Worm (Caenorhabditis elegans) whole organism, L4 larva: ENCODE data around the gene chd-3.

Experiments used
- D1046.2 ChIP-seq: fragments of 200-800 bp; sonication (Bioruptor generic); IDR thresholded peaks from 2 replicates; pipeline ENCODE4 v1.3.6; 2022; ENCODE audit warnings: missing genetic modification characterization, missing compliant biosample characterization
- F37D6.2 ChIP-seq: sonication (generic microtip); optimal IDR thresholded peaks from 2 replicates; lab custom pipeline; 2016; ENCODE audit warnings: mild to moderate bottlenecking, missing genetic modification characterization, missing compliant biosample characterization
- R02D3.7 ChIP-seq: fragments of 150-350 bp; sonication (generic microtip); optimal IDR thresholded peaks from 3 replicates; lab custom pipeline; 2014; ENCODE audit warnings: missing biosample characterization, missing genetic modification characterization
- T26A8.4 ChIP-seq: fragments of 200-800 bp; sonication (Bioruptor generic); IDR thresholded peaks from 2 replicates; pipeline ENCODE4 v1.3.6; 2022; ENCODE audit warnings: missing genetic modification characterization, missing compliant biosample characterization
- Y105C5A.15 ChIP-seq: fragments of 200-800 bp; sonication (Bioruptor generic); IDR thresholded peaks from 2 replicates; pipeline ENCODE4 v1.3.6; 2022; ENCODE audit warnings: missing genetic modification characterization, missing compliant biosample characterization
- Y48G9A.11 ChIP-seq: fragments of 200-800 bp; sonication (Bioruptor generic); IDR thresholded peaks from 2 replicates; pipeline ENCODE4 v1.3.6; 2022; ENCODE audit warnings: missing genetic modification reagents, missing genetic modification characterization, missing compliant biosample characterization
- aha-1 ChIP-seq: fragments of 150-350 bp; peaks from one replicate; lab custom pipeline; 2014; ENCODE audit warnings: missing biosample characterization, missing genetic modification characterization
- ceh-32 ChIP-seq: sonication (generic microtip); optimal IDR thresholded peaks from 2 replicates; lab custom pipeline; 2016; ENCODE audit warnings: mild to moderate bottlenecking, missing genetic modification characterization, missing compliant biosample characterization; ENCODE audit not compliant: poor library complexity
- ceh-82 ChIP-seq: sonication (generic microtip); optimal IDR thresholded peaks from 2 replicates; lab custom pipeline; 2017; ENCODE audit warnings: missing biosample characterization, missing genetic modification characterization
- cey-2 ChIP-seq: sonication (generic microtip); optimal IDR thresholded peaks from 3 replicates; lab custom pipeline; 2017; ENCODE audit warnings: missing genetic modification characterization, mild to moderate bottlenecking, missing compliant biosample characterization, antibody characterized with exemption, borderline replicate concordance; ENCODE audit not compliant: insufficient read depth
- daf-12 ChIP-seq: fragments of 150-350 bp; optimal IDR thresholded peaks from 2 replicates; lab custom pipeline; 2014; ENCODE audit warnings: missing biosample characterization, missing genetic modification reagents, missing genetic modification characterization
- daf-16 ChIP-seq, 3 experiments: sonication (generic microtip); optimal IDR thresholded peaks; 2 replicates each; lab custom pipeline; 2016 to 2017; ENCODE audit warnings: missing genetic modification characterization in 3 of 3, missing genetic modification reagents in 3 of 3, mild to moderate bottlenecking in 2 of 3, missing compliant biosample characterization in 2 of 3, missing biosample characterization in 1 of 3, moderate library complexity in 1 of 3
- daf-19 ChIP-seq: fragments of 200-800 bp; sonication (Bioruptor generic); conservative IDR thresholded peaks from 2 replicates; pipeline ENCODE4 v1.3.6; 2022; ENCODE audit warnings: missing genetic modification characterization, missing compliant biosample characterization
- daf-8 ChIP-seq: fragments of 200-800 bp; sonication (Bioruptor generic); IDR thresholded peaks from 2 replicates; pipeline ENCODE4 v1.3.6; 2022; ENCODE audit warnings: missing genetic modification characterization, missing compliant biosample characterization
- dmd-6 ChIP-seq: fragments of 200-800 bp; sonication (Bioruptor generic); IDR thresholded peaks from 2 replicates; pipeline ENCODE4 v1.3.6; 2022; ENCODE audit warnings: missing genetic modification reagents, missing genetic modification characterization, missing compliant biosample characterization
- dmd-8 ChIP-seq: fragments of 200-800 bp; sonication (Bioruptor generic); IDR thresholded peaks from 2 replicates; pipeline ENCODE4 v1.3.6; 2022; ENCODE audit warnings: missing genetic modification characterization, missing compliant biosample characterization
- duxl-1 ChIP-seq: sonication (generic microtip); optimal IDR thresholded peaks from 2 replicates; lab custom pipeline; 2016; ENCODE audit warnings: mild to moderate bottlenecking, missing genetic modification characterization, moderate library complexity, missing compliant biosample characterization; ENCODE audit not compliant: poor library complexity
- dve-1 ChIP-seq: sonication (generic microtip); optimal IDR thresholded peaks from 2 replicates; lab custom pipeline; 2017; ENCODE audit warnings: antibody characterized with exemption, mild to moderate bottlenecking, missing genetic modification characterization, missing compliant biosample characterization; ENCODE audit not compliant: insufficient read depth
- fos-1 ChIP-seq: fragments of 150-350 bp; optimal IDR thresholded peaks from 2 replicates; lab custom pipeline; 2014; ENCODE audit warnings: missing biosample characterization, missing genetic modification characterization
- gei-8 ChIP-seq: fragments of 200-800 bp; sonication (Bioruptor generic); optimal IDR thresholded peaks from 2 replicates; lab custom pipeline; 2018; ENCODE audit warnings: mild to moderate bottlenecking, missing genetic modification characterization, missing compliant biosample characterization
- hif-1 ChIP-seq, 2 experiments: sonication (generic microtip); optimal IDR thresholded peaks; 2 replicates each; lab custom pipeline; 2016 to 2017; ENCODE audit warnings: missing compliant biosample characterization in 2 of 2, missing genetic modification characterization in 2 of 2, missing genetic modification reagents in 2 of 2, missing genotype in 2 of 2, mild to moderate bottlenecking in 1 of 2
- hlh-11 ChIP-seq: fragments of 200-800 bp; sonication (Bioruptor generic); optimal IDR thresholded peaks from 2 replicates; lab custom pipeline; 2018; ENCODE audit warnings: mild to moderate bottlenecking, missing genetic modification characterization, missing compliant biosample characterization
- hmg-1.1 ChIP-seq: fragments of 200-800 bp; sonication (Bioruptor generic); IDR thresholded peaks from 2 replicates; pipeline ENCODE4 v1.3.6; 2022; ENCODE audit warnings: missing genetic modification reagents, missing genetic modification characterization, missing compliant biosample characterization
- jun-1 ChIP-seq: fragments of 150-350 bp; optimal IDR thresholded peaks from 2 replicates; lab custom pipeline; 2014; ENCODE audit warnings: missing biosample characterization, missing genetic modification reagents, missing genetic modification characterization
- lim-7 ChIP-seq: fragments of 200-800 bp; sonication (Bioruptor generic); IDR thresholded peaks from 2 replicates; pipeline ENCODE4 v1.3.6; 2022; ENCODE audit warnings: missing genetic modification characterization, missing compliant biosample characterization
- lin-38 ChIP-seq: fragments of 200-800 bp; sonication (Bioruptor generic); IDR thresholded peaks from 2 replicates; pipeline ENCODE4 v1.3.6; 2022; ENCODE audit warnings: missing genetic modification reagents, missing genetic modification characterization, missing compliant biosample characterization
- lsy-2 ChIP-seq, 2 experiments: fragments of 150-350 bp in 1 of 2; sonication (generic microtip) in 1 of 2; optimal IDR thresholded peaks; 2 replicates each; lab custom pipeline; 2014 to 2017; ENCODE audit warnings: missing biosample characterization in 2 of 2, missing genetic modification characterization in 2 of 2
- madf-9 ChIP-seq: fragments of 200-800 bp; sonication (Bioruptor generic); conservative IDR thresholded peaks from 2 replicates; pipeline ENCODE4 v1.3.6; 2022; ENCODE audit warnings: missing genetic modification reagents, missing genetic modification characterization, missing compliant biosample characterization
- mdl-1 ChIP-seq, 2 experiments: fragments of 150-350 bp in 1 of 2; sonication (generic microtip) in 1 of 2; optimal IDR thresholded peaks; 2 replicates each; lab custom pipeline; 2014 to 2017; ENCODE audit warnings: missing biosample characterization in 2 of 2, missing genetic modification characterization in 2 of 2
- mxl-3 ChIP-seq: fragments of 200-800 bp; sonication (Bioruptor generic); optimal IDR thresholded peaks from 2 replicates; lab custom pipeline; 2018; ENCODE audit warnings: mild to moderate bottlenecking, missing genetic modification characterization, missing compliant biosample characterization
- nhr-10 ChIP-seq: fragments of 150-350 bp; optimal IDR thresholded peaks from 2 replicates; lab custom pipeline; 2014; ENCODE audit warnings: missing biosample characterization, missing genetic modification characterization
- nhr-11 ChIP-seq: fragments of 150-350 bp; optimal IDR thresholded peaks from 2 replicates; lab custom pipeline; 2014; ENCODE audit warnings: missing biosample characterization, missing genetic modification characterization
- nhr-237 ChIP-seq: sonication (generic microtip); optimal IDR thresholded peaks from 2 replicates; lab custom pipeline; 2017; ENCODE audit warnings: missing biosample characterization, missing genetic modification characterization
- nhr-25 ChIP-seq: sonication (generic microtip); optimal IDR thresholded peaks from 2 replicates; lab custom pipeline; 2017; ENCODE audit warnings: missing genetic modification characterization, mild to moderate bottlenecking, missing compliant biosample characterization, antibody characterized with exemption, moderate library complexity, borderline replicate concordance; ENCODE audit not compliant: insufficient read depth
- nhr-28 ChIP-seq: fragments of 150-350 bp; optimal IDR thresholded peaks from 2 replicates; lab custom pipeline; 2014; ENCODE audit warnings: missing biosample characterization, missing genetic modification characterization
- nhr-48 ChIP-seq: sonication (generic microtip); optimal IDR thresholded peaks from 2 replicates; lab custom pipeline; 2016; ENCODE audit warnings: mild to moderate bottlenecking, missing genetic modification characterization, missing compliant biosample characterization
- nhr-77 ChIP-seq: fragments of 150-350 bp; optimal IDR thresholded peaks from 2 replicates; lab custom pipeline; 2014; ENCODE audit warnings: missing biosample characterization, missing genetic modification characterization
- pha-4 ChIP-seq, 2 experiments: fragments of 150-350 bp in 1 of 2; fragments of 200-800 bp in 1 of 2; sonication (Bioruptor generic) in 1 of 2; IDR thresholded peaks in 1 of 2; optimal IDR thresholded peaks in 1 of 2; 2 replicates each; pipeline versions ENCODE4 v1.3.6 to Lab custom; 2014 to 2022; ENCODE audit warnings: missing genetic modification characterization in 2 of 2, missing genetic modification reagents in 2 of 2, missing biosample characterization in 1 of 2, missing compliant biosample characterization in 1 of 2
- php-3 ChIP-seq: fragments of 200-800 bp; sonication (Bioruptor generic); IDR thresholded peaks from 2 replicates; pipeline ENCODE4 v1.3.6; 2022; ENCODE audit warnings: missing genetic modification reagents, missing genetic modification characterization, missing compliant biosample characterization
- saeg-2 ChIP-seq: fragments of 200-800 bp; sonication (Bioruptor generic); IDR thresholded peaks from 2 replicates; pipeline ENCODE4 v1.3.6; 2022; ENCODE audit warnings: missing genetic modification reagents, missing genetic modification characterization, missing compliant biosample characterization
- sdz-12 ChIP-seq: fragments of 200-800 bp; sonication (Bioruptor generic); optimal IDR thresholded peaks from 2 replicates; lab custom pipeline; 2018; ENCODE audit warnings: mild to moderate bottlenecking, missing genetic modification characterization, missing compliant biosample characterization
- skn-1 ChIP-seq: fragments of 150-350 bp; optimal IDR thresholded peaks from 2 replicates; lab custom pipeline; 2014; ENCODE audit warnings: missing biosample characterization, missing genetic modification characterization
- snpc-1.2 ChIP-seq: fragments of 200-800 bp; sonication (Bioruptor generic); IDR thresholded peaks from 2 replicates; pipeline ENCODE4 v1.3.6; 2022; ENCODE audit warnings: missing genetic modification reagents, missing genetic modification characterization, missing compliant biosample characterization
- unc-39 ChIP-seq: sonication (generic microtip); optimal IDR thresholded peaks from 2 replicates; lab custom pipeline; 2017; ENCODE audit warnings: missing biosample characterization, missing genetic modification characterization
- unc-62 ChIP-seq, 3 experiments: fragments of 150-350 bp in 1 of 3; sonication (generic microtip); optimal IDR thresholded peaks in 2 of 3; peaks in 1 of 3; 1 replicate in 1 of 3; 2 replicates in 2 of 3; lab custom pipeline; 2014 to 2017; ENCODE audit warnings: missing biosample characterization in 3 of 3, missing genetic modification characterization in 3 of 3, missing genetic modification reagents in 3 of 3, missing genotype in 1 of 3
- zip-11 ChIP-seq: fragments of 200-800 bp; sonication (Bioruptor generic); IDR thresholded peaks from 2 replicates; pipeline ENCODE4 v1.3.6; 2022; ENCODE audit warnings: missing genetic modification characterization, missing compliant biosample characterization

Gene chd-3

ce11 chrX:12853079-12853478 lies 678 bp upstream of the chd-3 start (continued):
- peak; percentile 4 for TF ChIP-seq nhr-48
- TF ChIP-seq Y48G9A.11 (GFP tag; lab: Robert Waterston, UW) = no peak
- TF ChIP-seq aha-1 (tag; lab: Kevin White, UChicago) = peak; percentile 86
- peak in 1 of 2 experiments; percentile 62 for TF ChIP-seq unc-62 (GFP tag; optimal IDR thresholded peaks at IDR 0.05 in 1 of 2; lab: Kevin White, UChicago)
- TF ChIP-seq unc-62 (tag; optimal IDR thresholded peaks at IDR 0.05; lab: Kevin White, UChicago) = no peak
- no peak for TF ChIP-seq hmg-1.1 (GFP tag; lab: Robert Waterston, UW)
- no peak for TF ChIP-seq lim-7 (GFP tag; lab: Robert Waterston, UW)
- TF ChIP-seq daf-8 (GFP tag; lab: Robert Waterston, UW) = no peak
- no peak for TF ChIP-seq saeg-2
- TF ChIP-seq nhr-11 (tag; lab: Kevin White, UChicago) = no peak
- TF ChIP-seq nhr-77 (tag; lab: Kevin White, UChicago) = no peak
- no peak for TF ChIP-seq hif-1 (tag; optimal IDR thresholded peaks at IDR 0.05; lab: Kevin White, UChicago)
- peak in 1 of 2 experiments; percentile 23 for TF ChIP-seq lsy-2 (tag; optimal IDR thresholded peaks at IDR 0.05; lab: Kevin White, UChicago)
- TF ChIP-seq dve-1 (tag; lab: Kevin White, UChicago) = peak; percentile 58
- TF ChIP-seq jun-1 (tag; lab: Kevin White, UChicago) = no peak
- no peak for TF ChIP-seq gei-8
- no peak for TF ChIP-seq R02D3.7
- no peak for TF ChIP-seq fos-1
- TF ChIP-seq php-3 (GFP tag; lab: Robert Waterston, UW) = no peak
- TF ChIP-seq nhr-10 (tag; lab: Kevin White, UChicago) = no peak
- no peak for TF ChIP-seq nhr-237 (tag; lab: Kevin White, UChicago)
- no peak for TF ChIP-seq cey-2
- TF ChIP-seq snpc-1.2 = no peak

DNA sequence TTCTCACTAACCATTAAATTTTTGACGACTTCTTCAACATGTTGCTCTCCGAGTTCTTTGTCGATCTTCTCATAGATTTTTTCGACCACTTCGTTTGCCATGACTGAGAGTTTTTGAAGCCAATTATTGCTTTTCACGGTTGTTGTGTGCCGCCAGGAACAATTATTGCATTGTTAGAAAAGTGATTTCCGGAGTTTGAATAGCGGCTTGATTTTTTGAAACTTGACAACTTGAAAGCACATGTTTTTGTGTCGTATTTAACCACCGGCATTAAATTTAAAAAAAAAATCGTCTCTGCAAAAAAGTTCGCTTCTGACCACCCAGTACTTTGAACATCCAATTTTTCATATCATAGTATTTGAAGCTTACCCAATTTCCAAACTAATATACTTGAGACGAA lies 6.4 kb downstream of the chd-3 start, which contains the start of gene C52G5.3:
TSS of gene C52G5.3 (minus strand) at position 101 of the 400 bp plus-strand sequence.
- no peak for TF ChIP-seq lin-38 (GFP tag; lab: Robert Waterston, UW)
- TF ChIP-seq daf-19 = no peak
- TF ChIP-seq snpc-1.2 = no peak
- TF ChIP-seq pha-4 (GFP tag; IDR thresholded peaks at IDR 0.05; lab: Robert Waterston, UW) = no peak
- no peak for TF ChIP-seq pha-4 (tag; optimal IDR thresholded peaks at IDR 0.05; lab: Kevin White, UChicago)
- no peak for TF ChIP-seq madf-9 (GFP tag; lab: Robert Waterston, UW)
- TF ChIP-seq F37D6.2 (tag; lab: Kevin White, UChicago) = no peak
- no peak for TF ChIP-seq daf-16 (GFP tag; optimal IDR thresholded peaks at IDR 0.05; lab: Kevin White, UChicago)
- no peak for TF ChIP-seq daf-16 (tag; optimal IDR thresholded peaks at IDR 0.05; lab: Kevin White, UChicago)
- no peak for TF ChIP-seq nhr-11 (tag; lab: Kevin White, UChicago)
- no peak for TF ChIP-seq daf-12 (tag; lab: Kevin White, UChicago)
- TF ChIP-seq ceh-82 (tag; lab: Kevin White, UChicago) = no peak
- TF ChIP-seq T26A8.4 (GFP tag; lab: Robert Waterston, UW) = no peak
- no peak for TF ChIP-seq ceh-32 (tag; lab: Kevin White, UChicago)
- no peak for TF ChIP-seq dmd-8
- no peak for TF ChIP-seq fos-1

DNA sequence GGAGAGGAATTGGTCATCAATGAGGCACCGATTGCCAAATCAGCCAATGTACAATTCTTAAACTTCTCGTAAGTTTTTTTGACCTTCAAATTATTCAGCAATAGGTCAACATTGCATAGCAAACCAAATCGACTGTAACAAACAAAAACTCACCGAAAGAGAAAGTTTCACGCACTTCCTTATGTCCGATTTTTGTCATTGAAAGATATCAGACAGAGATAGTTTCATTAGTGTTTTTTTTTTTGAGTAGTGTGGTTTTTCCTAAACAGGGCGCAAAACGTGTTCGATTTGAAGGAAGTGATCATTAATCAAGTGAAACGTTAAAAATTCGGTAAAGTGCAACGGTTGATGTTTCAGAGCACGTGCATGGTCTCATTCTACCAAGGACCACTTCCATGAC lies 8.2 kb downstream of the chd-3 start:
- TF ChIP-seq lsy-2 (tag; optimal IDR thresholded peaks at IDR 0.05; lab: Kevin White, UChicago) (peak in 1 of 2 experiments; percentile 5), sdz-12 (no peak), aha-1 (tag; lab: Kevin White, UChicago) (peak; percentile 21), unc-39 (tag; lab: Kevin White, UChicago) (no peak), saeg-2 (no peak), duxl-1 (tag; lab: Kevin White, UChicago) (no peak), D1046.2 (no peak), Y105C5A.15 (GFP tag; lab: Robert Waterston, UW) (no peak), cey-2 (peak; percentile 37), daf-19 (no peak), dmd-6 (GFP tag; lab: Robert Waterston, UW) (peak; percentile 25; the same call in 1 of the 2 replicates), nhr-25 (tag; lab: Kevin White, UChicago) (peak; percentile 76), nhr-28 (tag; lab: Kevin White, UChicago) (peak; percentile 6), mxl-3 (GFP tag; lab: Kevin White, UChicago) (peak; percentile 58), daf-16 (GFP tag; optimal IDR thresholded peaks at IDR 0.05; lab: Kevin White, UChicago) (no peak), daf-16 (tag; optimal IDR thresholded peaks at IDR 0.05; lab: Kevin White, UChicago) (no peak), skn-1 (tag; lab: Kevin White, UChicago) (no peak), mdl-1 (tag; optimal IDR thresholded peaks at IDR 0.05; lab: Kevin White, UChicago) (peak in 1 of 2 experiments; percentile 76), nhr-48 (peak; percentile 77), hlh-11 (tag; lab: Kevin White, UChicago) (peak; percentile 47), zip-11 (GFP tag; lab: Robert Waterston, UW) (no peak)
